Fruit fly (Drosophila melanogaster): ENCODE data around the gene fau.

Gene fau

DNA sequence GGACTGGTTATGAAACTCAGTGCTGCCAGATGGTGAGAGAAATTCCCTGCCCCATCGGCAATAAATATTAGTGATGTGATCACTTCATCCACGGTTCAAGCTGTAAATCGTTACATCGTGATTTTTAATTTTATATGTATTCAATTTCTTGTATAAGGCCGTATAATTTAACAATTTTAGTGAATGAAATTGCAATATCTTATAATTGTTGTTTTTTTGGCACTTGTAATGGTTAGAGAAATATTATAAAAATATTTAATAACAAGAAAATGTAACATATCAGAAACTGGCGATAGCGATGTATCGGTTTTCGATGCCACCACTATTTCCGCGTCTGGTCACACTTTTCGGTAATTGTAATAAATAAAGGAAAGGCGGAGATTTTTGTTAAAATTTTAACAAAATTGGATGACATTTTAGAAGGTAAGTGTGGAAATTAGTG is 6.9 kb upstream of the fau start, which contains the start of the genes mRpL37 and Rbp1 (continued):
- no peak for TF ChIP-seq Eip75B (GFP tag; optimal IDR thresholded peaks at IDR 0.05)
- no peak for TF ChIP-seq salr (GFP tag; optimal IDR thresholded peaks at IDR 0.05)
- TF ChIP-seq CG3919 (GFP tag; optimal IDR thresholded peaks at IDR 0.05): no peak
- TF ChIP-seq CG6808 (GFP tag; optimal IDR thresholded peaks at IDR 0.05): no peak
- no peak for TF ChIP-seq CG6854 (GFP tag; optimal IDR thresholded peaks at IDR 0.05)
- TF ChIP-seq Eip78C (GFP tag): peak; percentile 78
- TF ChIP-seq CG16779 (tag; optimal IDR thresholded peaks at IDR 0.05): no peak
- peak; percentile 74 for TF ChIP-seq cyc (GFP tag; optimal IDR thresholded peaks at IDR 0.05)
- TF ChIP-seq CG10631 (GFP tag; optimal IDR thresholded peaks at IDR 0.05): peak; percentile 74
- no peak for TF ChIP-seq Met (GFP tag; optimal IDR thresholded peaks at IDR 0.05)
- no peak for TF ChIP-seq vri (GFP tag; optimal IDR thresholded peaks at IDR 0.05)
- TF ChIP-seq CG7368 (GFP tag; optimal IDR thresholded peaks at IDR 0.05): no peak
- no peak for TF ChIP-seq CG8119 (GFP tag; IDR thresholded peaks at IDR 0.05)
- TF ChIP-seq CG15336 (GFP tag; IDR thresholded peaks at IDR 0.05): no peak
- TF ChIP-seq topi (GFP tag; optimal IDR thresholded peaks at IDR 0.05): peak; percentile 65
- TF ChIP-seq Hr4 (GFP tag; optimal IDR thresholded peaks at IDR 0.05): peak; percentile 69
- TF ChIP-seq CG11902 (GFP tag; optimal IDR thresholded peaks at IDR 0.05): peak; percentile 68
- TF ChIP-seq ss (GFP tag; optimal IDR thresholded peaks at IDR 0.05): no peak
- peak; percentile 72 for TF ChIP-seq acj6 (GFP tag; optimal IDR thresholded peaks at IDR 0.05)
- no peak for TF ChIP-seq CG6163 (GFP tag; IDR thresholded peaks at IDR 0.05)

DNA sequence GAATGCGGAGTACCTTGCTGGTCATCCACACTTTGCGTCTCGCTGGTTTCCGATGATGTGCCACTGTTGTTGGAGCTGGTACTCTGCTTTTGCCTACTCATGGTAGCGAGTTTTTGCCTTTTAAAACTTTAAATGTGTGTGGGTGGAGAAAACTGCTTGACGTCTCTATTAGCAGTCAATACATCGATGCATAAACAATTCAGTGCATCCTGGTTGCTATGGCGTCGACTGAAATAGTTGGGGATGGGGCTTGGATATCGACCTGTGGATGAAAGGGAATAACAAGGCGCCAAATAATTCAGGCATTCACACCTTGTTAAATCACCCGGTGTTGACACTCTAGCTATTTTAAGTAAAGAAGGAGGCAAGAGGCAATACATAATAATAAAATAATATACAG is 5.0 kb upstream of the fau start, which contains the start of gene CG42633:
Gene CG42633 (minus strand): TSS at position 101 of the 400 bp plus-strand sequence.
- no peak for TF ChIP-seq Met (GFP tag; optimal IDR thresholded peaks at IDR 0.05)
- no peak for TF ChIP-seq Hr38 (GFP tag; optimal IDR thresholded peaks at IDR 0.05)
- TF ChIP-seq dsx (GFP tag; optimal IDR thresholded peaks at IDR 0.05; ENCODE audit: poor library complexity, severe bottlenecking): no peak
- TF ChIP-seq CG15336 (GFP tag; IDR thresholded peaks at IDR 0.05): no peak
- no peak for TF ChIP-seq Sox14 (GFP tag; optimal IDR thresholded peaks at IDR 0.05)
- TF ChIP-seq CG11902 (GFP tag; optimal IDR thresholded peaks at IDR 0.05): no peak
- no peak for TF ChIP-seq Ets96B (tag; optimal IDR thresholded peaks at IDR 0.05)
- no peak for TF ChIP-seq CG7368 (GFP tag; optimal IDR thresholded peaks at IDR 0.05)
- TF ChIP-seq Gug (GFP tag; IDR thresholded peaks at IDR 0.05): no peak
- no peak for TF ChIP-seq topi (GFP tag; optimal IDR thresholded peaks at IDR 0.05)
- no peak for TF ChIP-seq acj6 (GFP tag; optimal IDR thresholded peaks at IDR 0.05)
- no peak for TF ChIP-seq net (GFP tag; optimal IDR thresholded peaks at IDR 0.05)

DNA sequence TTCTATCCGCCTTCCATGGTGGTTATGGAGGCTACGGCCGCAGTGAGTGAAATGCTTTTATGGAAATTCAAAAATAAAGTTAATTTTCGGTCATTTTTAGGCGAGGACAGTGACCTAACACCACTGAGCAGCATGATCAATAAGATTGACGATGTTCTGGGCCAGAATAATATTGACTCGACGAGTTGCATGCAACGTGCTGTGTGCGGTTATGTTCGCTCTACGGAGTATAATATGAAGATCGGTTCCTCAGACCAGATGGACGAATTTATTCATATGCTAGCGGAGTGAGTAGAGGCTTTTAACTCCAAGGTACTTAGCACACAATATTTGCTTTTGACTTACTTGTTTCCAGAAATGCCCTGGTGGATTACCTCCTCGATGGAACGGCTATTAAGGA is 3.0 kb upstream of the fau start:
- TF ChIP-seq CG11294 (GFP tag; IDR thresholded peaks at IDR 0.05) (no peak), CG11762 (GFP tag; optimal IDR thresholded peaks at IDR 0.05; ENCODE audit: insufficient read depth) (no peak), dsx (GFP tag; optimal IDR thresholded peaks at IDR 0.05; ENCODE audit: poor library complexity, severe bottlenecking) (no peak), acj6 (GFP tag; optimal IDR thresholded peaks at IDR 0.05) (no peak), CG6854 (GFP tag; optimal IDR thresholded peaks at IDR 0.05) (no peak), Gug (GFP tag; IDR thresholded peaks at IDR 0.05) (no peak), CG32006 (GFP tag; optimal IDR thresholded peaks at IDR 0.05) (no peak), Sox102F (GFP tag; optimal IDR thresholded peaks at IDR 0.05) (no peak), Sox14 (GFP tag; optimal IDR thresholded peaks at IDR 0.05) (no peak), CG6808 (GFP tag; optimal IDR thresholded peaks at IDR 0.05) (no peak), CG6163 (GFP tag; IDR thresholded peaks at IDR 0.05) (no peak), Ets96B (tag; optimal IDR thresholded peaks at IDR 0.05) (no peak)

dm6 chr3R:10779269-10779668 is 2.1 kb upstream of the fau start, which contains the start of gene Desi:
TSS of gene Desi (plus strand) at chr3R:10779569.
- no peak for TF ChIP-seq CG31627 (GFP tag; optimal IDR thresholded peaks at IDR 0.05)
- TF ChIP-seq Met (GFP tag; optimal IDR thresholded peaks at IDR 0.05): no peak
- no peak for TF ChIP-seq CG3032 (tag; optimal IDR thresholded peaks at IDR 0.05)
- no peak for TF ChIP-seq Ets96B (tag; optimal IDR thresholded peaks at IDR 0.05)
- no peak for TF ChIP-seq Blimp-1 (GFP tag; optimal IDR thresholded peaks at IDR 0.05)
- TF ChIP-seq topi (GFP tag; optimal IDR thresholded peaks at IDR 0.05): no peak
- no peak for TF ChIP-seq CG16779 (tag; optimal IDR thresholded peaks at IDR 0.05)
- TF ChIP-seq Eip78C (GFP tag): no peak
- no peak for TF ChIP-seq CG10669 (GFP tag; optimal IDR thresholded peaks at IDR 0.05)
- TF ChIP-seq Sox102F (GFP tag; optimal IDR thresholded peaks at IDR 0.05): no peak
- TF ChIP-seq svp (GFP tag): no peak
- TF ChIP-seq cyc (GFP tag; optimal IDR thresholded peaks at IDR 0.05): no peak
- no peak for TF ChIP-seq CG6792 (GFP tag; optimal IDR thresholded peaks at IDR 0.05)
- no peak for TF ChIP-seq Sox15 (GFP tag; optimal IDR thresholded peaks at IDR 0.05)
- TF ChIP-seq Hr38 (GFP tag; optimal IDR thresholded peaks at IDR 0.05): no peak
- no peak for TF ChIP-seq Eip75B (GFP tag; optimal IDR thresholded peaks at IDR 0.05)
- no peak for TF ChIP-seq CG15336 (GFP tag; IDR thresholded peaks at IDR 0.05)
- TF ChIP-seq CG6854 (GFP tag; optimal IDR thresholded peaks at IDR 0.05): no peak
- TF ChIP-seq Ets21C (GFP tag; optimal IDR thresholded peaks at IDR 0.05): no peak
- TF ChIP-seq CG9139 (GFP tag; optimal IDR thresholded peaks at IDR 0.05): no peak
